Worm (Caenorhabditis elegans): ENCODE measurements around the gene col-162.

Gene col-162

ce11 chrV:13468190-13468765, 26.5 kb downstream of the col-162 start, which contains the start of the genes F25H9.6 and F25H9.7 (continued):
- no peak for TF ChIP-seq unc-39 (tag; optimal IDR thresholded peaks at IDR 0.05)

ce11 chrV:13472062-13472461, 30.3 kb downstream of the col-162 start:
- TF ChIP-seq C34F6.9 (tag; optimal IDR thresholded peaks at IDR 0.05), result peak; percentile 25
- no peak for TF ChIP-seq lin-39 (tag; optimal IDR thresholded peaks at IDR 0.05)
- no peak for TF ChIP-seq unc-39 (tag; optimal IDR thresholded peaks at IDR 0.05)
- TF ChIP-seq nhr-12 (tag; optimal IDR thresholded peaks at IDR 0.05), result no peak
- no peak for TF ChIP-seq dmd-4 (tag; optimal IDR thresholded peaks at IDR 0.05)
- no peak for TF ChIP-seq ztf-4 (tag; optimal IDR thresholded peaks at IDR 0.05)
- TF ChIP-seq crh-2 (tag; optimal IDR thresholded peaks at IDR 0.05), result no peak
- TF ChIP-seq sma-9 (GFP tag; optimal IDR thresholded peaks at IDR 0.05), result peak; percentile 19
- TF ChIP-seq sma-9 (tag; optimal IDR thresholded peaks at IDR 0.05), result no peak
- no peak for TF ChIP-seq nhr-77 (tag; optimal IDR thresholded peaks at IDR 0.05)
- TF ChIP-seq sma-3 (GFP tag; optimal IDR thresholded peaks at IDR 0.05), result no peak
- no peak for TF ChIP-seq zag-1 (tag; optimal IDR thresholded peaks at IDR 0.05)
- no peak for TF ChIP-seq F13H6.1 (tag; optimal IDR thresholded peaks at IDR 0.05)
- TF ChIP-seq nhr-129 (tag; optimal IDR thresholded peaks at IDR 0.05), result peak; percentile 10
- TF ChIP-seq ZK546.5 (tag; optimal IDR thresholded peaks at IDR 0.05), result no peak
- no peak for TF ChIP-seq nhr-11 (tag; optimal IDR thresholded peaks at IDR 0.05)
- TF ChIP-seq peb-1 (tag; optimal IDR thresholded peaks at IDR 0.05), result no peak

- no peak for TF ChIP-seq fos-1 (tag; optimal IDR thresholded peaks at IDR 0.05)
- peak; percentile 8 for TF ChIP-seq mab-5 (tag; optimal IDR thresholded peaks at IDR 0.05)
- no peak for TF ChIP-seq ceh-16 (tag; optimal IDR thresholded peaks at IDR 0.05)
- no peak for TF ChIP-seq unc-39 (tag; optimal IDR thresholded peaks at IDR 0.05)
- TF ChIP-seq nhr-23 (tag; optimal IDR thresholded peaks at IDR 0.05), result no peak
- no peak for TF ChIP-seq C34F6.9 (tag; optimal IDR thresholded peaks at IDR 0.05)
- TF ChIP-seq ama-1 (optimal IDR thresholded peaks at IDR 0.05), result no peak
- TF ChIP-seq nhr-129 (tag; optimal IDR thresholded peaks at IDR 0.05), result peak; percentile 62
- no peak for TF ChIP-seq nhr-77 (tag; optimal IDR thresholded peaks at IDR 0.05)
- peak in 1 of 2 experiments; percentile 27 for TF ChIP-seq lsy-2 (tag; optimal IDR thresholded peaks at IDR 0.05)
- TF ChIP-seq blmp-1 (tag; optimal IDR thresholded peaks at IDR 0.05; ENCODE audit: insufficient read depth), result no peak
- no peak for TF ChIP-seq nhr-25 (tag; optimal IDR thresholded peaks at IDR 0.05)
- TF ChIP-seq nhr-12 (tag; optimal IDR thresholded peaks at IDR 0.05), result no peak
- no peak for TF ChIP-seq nhr-11 (tag; optimal IDR thresholded peaks at IDR 0.05)
- TF ChIP-seq crh-2 (tag; optimal IDR thresholded peaks at IDR 0.05), result no peak
These were observed 31.7 kb downstream of the col-162 start, which contains the start of gene T10G3.1 for ce11 chrV:13473467-13473866. Gene T10G3.1, minus strand, starts transcription at chrV:13473679.

- TF ChIP-seq nhr-23 (tag; optimal IDR thresholded peaks at IDR 0.05), result no peak
- TF ChIP-seq nhr-25 (tag; optimal IDR thresholded peaks at IDR 0.05), result no peak
- no peak for TF ChIP-seq gmeb-1 (tag; optimal IDR thresholded peaks at IDR 0.05)
- TF ChIP-seq sma-9 (GFP tag; optimal IDR thresholded peaks at IDR 0.05), result no peak
- no peak for TF ChIP-seq sma-9 (tag; optimal IDR thresholded peaks at IDR 0.05)
- no peak for TF ChIP-seq sem-4 (tag; optimal IDR thresholded peaks at IDR 0.05)
These were observed 34.6 kb downstream of the col-162 start, which contains the start of gene T10G3.8 for ce11 chrV:13476350-13476749. Gene T10G3.8, minus strand, starts transcription at chrV:13476450.

- TF ChIP-seq unc-62 (GFP tag; optimal IDR thresholded peaks at IDR 0.05) (no peak), ceh-82 (tag; optimal IDR thresholded peaks at IDR 0.05) (no peak), ceh-16 (tag; optimal IDR thresholded peaks at IDR 0.05) (no peak), nhr-12 (tag; optimal IDR thresholded peaks at IDR 0.05) (no peak), crh-2 (tag; optimal IDR thresholded peaks at IDR 0.05) (no peak), mbf-1 (tag; optimal IDR thresholded peaks at IDR 0.05) (no peak), nhr-25 (tag; optimal IDR thresholded peaks at IDR 0.05) (no peak), ama-1 (optimal IDR thresholded peaks at IDR 0.05) (no peak), nhr-129 (tag; optimal IDR thresholded peaks at IDR 0.05) (no peak)
These were observed 38.0 kb downstream of the col-162 start, which contains the start of gene T10G3.2 for ce11 chrV:13479766-13480165. Gene T10G3.2, minus strand, starts transcription at chrV:13479866.

- TF ChIP-seq nhr-23 (tag; optimal IDR thresholded peaks at IDR 0.05), result no peak
- no peak for TF ChIP-seq ceh-16 (tag; optimal IDR thresholded peaks at IDR 0.05)
- no peak for TF ChIP-seq nhr-21 (tag; optimal IDR thresholded peaks at IDR 0.05)
- TF ChIP-seq zag-1 (tag; optimal IDR thresholded peaks at IDR 0.05), result no peak
- no peak for TF ChIP-seq aly-2 (tag; optimal IDR thresholded peaks at IDR 0.05)
These were observed 42.6 kb downstream of the col-162 start, which contains the start of gene T10G3.4 for ce11 chrV:13484339-13484738. Gene T10G3.4, minus strand, starts transcription at chrV:13484439.

Data from whole organism, L2 larva.